In the genomic region with DNA sequence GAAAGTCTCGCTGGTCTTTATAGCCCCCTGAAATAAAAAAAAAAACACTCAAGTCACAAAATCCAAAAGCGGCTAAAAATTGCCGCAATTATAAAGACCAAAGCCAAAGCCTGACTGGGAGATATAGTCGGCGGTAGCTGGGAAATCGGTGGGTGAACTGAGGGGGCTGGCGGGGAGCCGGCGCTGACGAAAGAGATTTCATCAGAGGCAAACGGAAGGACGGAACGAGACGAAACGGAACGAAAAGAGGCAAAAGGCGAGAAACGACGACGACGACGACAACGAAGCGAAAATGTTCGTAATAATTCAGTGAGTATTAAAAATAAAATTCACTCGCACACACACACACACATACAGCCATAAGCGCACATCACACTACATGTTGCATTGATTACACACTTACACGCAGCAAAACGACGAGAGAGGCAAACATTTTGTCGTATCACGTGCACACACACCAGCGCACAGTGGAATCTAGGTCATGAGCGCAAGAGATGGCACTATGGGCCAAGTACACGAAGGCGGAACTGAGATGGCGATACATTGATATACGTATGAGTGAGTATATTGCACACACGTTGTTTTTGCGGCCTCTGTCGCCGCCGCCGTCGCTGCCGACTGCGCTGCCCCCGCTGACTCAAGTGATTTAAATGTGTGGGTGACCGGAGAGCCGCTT, we compare ENCODE assay signal across 5 fruit fly cellular contexts.
TF ChIP-seq lines count a peak whose summit lies in the region.

No protein-coding gene starts in this region.

TF ChIP-seq in whole organism, adult, 20 proteins besides CTCF, POLR2A, EP300 and RAD21 (continued from another document):
- TF ChIP-seq toe (GFP tag; optimal IDR thresholded peaks at IDR 0.05; lab: Kevin White, UChicago) (no peak), CG1620 (GFP tag; optimal IDR thresholded peaks at IDR 0.05; lab: Kevin White, UChicago) (no peak), CG7101 (tag; optimal IDR thresholded peaks at IDR 0.05; lab: Kevin White, UChicago) (peak; percentile 30), Hr96 (GFP tag; optimal IDR thresholded peaks at IDR 0.05; lab: Kevin White, UChicago) (peak; percentile 38), CG12768 (GFP tag; optimal IDR thresholded peaks at IDR 0.05; lab: Kevin White, UChicago) (peak; percentile 57)
TF ChIP-seq in whole organism, adult: peak in this region for 16.

TF ChIP-seq in whole organism, embryonic, 481 proteins besides CTCF, POLR2A, EP300 and RAD21 (continued from another document and continues in another):
- no peak for TF ChIP-seq amos (GFP tag; IDR thresholded peaks at IDR 0.05; lab: Robert Waterston, UW; ENCODE audit: partially characterized antibody)
- no peak for TF ChIP-seq Lhr (GFP tag; optimal IDR thresholded peaks at IDR 0.05; lab: Kevin White, UChicago)
- no peak for TF ChIP-seq Hsf (GFP tag; optimal IDR thresholded peaks at IDR 0.05; lab: Kevin White, UChicago)
- peak; percentile 97 for TF ChIP-seq z (GFP tag; IDR thresholded peaks at IDR 0.05; lab: Robert Waterston, UW)
- peak; percentile 43 for TF ChIP-seq Jarid2 (GFP tag; optimal IDR thresholded peaks at IDR 0.05; lab: Kevin White, UChicago)
- peak; percentile 22 for TF ChIP-seq gro (GFP tag; optimal IDR thresholded peaks at IDR 0.05; lab: Kevin White, UChicago)
- peak; percentile 19; the same call in 1 of the 3 replicates for TF ChIP-seq gce (GFP tag; IDR thresholded peaks at IDR 0.05; lab: Robert Waterston, UW)
- no peak for TF ChIP-seq prd (optimal IDR thresholded peaks at IDR 0.05; lab: Kevin White, UChicago)
- 0 out of 3 replicates have a peak, but pooled peaks have one; percentile 12 for TF ChIP-seq prd (GFP tag; IDR thresholded peaks at IDR 0.05; lab: Robert Waterston, UW)
- no peak for TF ChIP-seq pita (GFP tag; optimal IDR thresholded peaks at IDR 0.05; lab: Kevin White, UChicago)
- TF ChIP-seq Stat92E (GFP tag; optimal IDR thresholded peaks at IDR 0.05; lab: Kevin White, UChicago): peak in 1 of 3 experiments; percentile 63
- TF ChIP-seq HLH3B (GFP tag; IDR thresholded peaks at IDR 0.05; lab: Robert Waterston, UW): 0 out of 2 replicates have a peak, but pooled peaks have one; percentile 26
- no peak for TF ChIP-seq CG11723 (GFP tag; optimal IDR thresholded peaks at IDR 0.05; lab: Kevin White, UChicago)
- peak; percentile 62; the same call in 1 of the 3 replicates for TF ChIP-seq CG34422 (GFP tag; IDR thresholded peaks at IDR 0.05; lab: Robert Waterston, UW)
- TF ChIP-seq CG17186 (GFP tag; optimal IDR thresholded peaks at IDR 0.05; lab: Kevin White, UChicago): peak; percentile 21
- peak; percentile 48 for TF ChIP-seq ERR (GFP tag; optimal IDR thresholded peaks at IDR 0.05; lab: Kevin White, UChicago)
- TF ChIP-seq tna (GFP tag; IDR thresholded peaks at IDR 0.05; lab: Robert Waterston, UW; ENCODE audit: partially characterized antibody): peak; percentile 59; the same call in 1 of the 2 replicates
- TF ChIP-seq Hr51 (GFP tag; optimal IDR thresholded peaks at IDR 0.05; lab: Kevin White, UChicago): peak in 1 of 2 experiments; percentile 18
- TF ChIP-seq CG11695 (GFP tag; IDR thresholded peaks at IDR 0.05; lab: Robert Waterston, UW): 0 out of 3 replicates have a peak, but pooled peaks have one; percentile 12
- TF ChIP-seq CG6689 (GFP tag; IDR thresholded peaks at IDR 0.05; lab: Robert Waterston, UW): 0 out of 2 replicates have a peak, but pooled peaks have one; percentile 13
- TF ChIP-seq scrt (GFP tag; optimal IDR thresholded peaks at IDR 0.05; lab: Kevin White, UChicago): peak; percentile 83
- TF ChIP-seq CG8290 (GFP tag; optimal IDR thresholded peaks at IDR 0.05; lab: Kevin White, UChicago): no peak
- peak in 1 of 2 experiments; percentile 72 for TF ChIP-seq CG8290 (tag; optimal IDR thresholded peaks at IDR 0.05; lab: Kevin White, UChicago)
- peak; percentile 70 for TF ChIP-seq CG12155 (GFP tag; optimal IDR thresholded peaks at IDR 0.05; lab: Kevin White, UChicago)
- TF ChIP-seq Med (GFP tag; lab: Kevin White, UChicago): peak; percentile 85
- TF ChIP-seq seq (GFP tag; IDR thresholded peaks at IDR 0.05; lab: Robert Waterston, UW): no peak; the same call in 1 of the 2 replicates
- no peak for TF ChIP-seq CG2129 (GFP tag; IDR thresholded peaks at IDR 0.05; lab: Robert Waterston, UW; ENCODE audit: partially characterized antibody)

TF ChIP-seq in whole organism, prepupa, 60 proteins besides CTCF, POLR2A, EP300 and RAD21 (continued from another document and continues in another):
- TF ChIP-seq CG4318 (GFP tag; optimal IDR thresholded peaks at IDR 0.05; lab: Kevin White, UChicago) (no peak), fd59A (GFP tag; optimal IDR thresholded peaks at IDR 0.05; lab: Kevin White, UChicago) (no peak), CG3032 (tag; optimal IDR thresholded peaks at IDR 0.05; lab: Kevin White, UChicago) (peak; percentile 31), CG10631 (GFP tag; optimal IDR thresholded peaks at IDR 0.05; lab: Kevin White, UChicago) (no peak), CG7368 (GFP tag; optimal IDR thresholded peaks at IDR 0.05; lab: Kevin White, UChicago) (peak; percentile 23), Sox15 (GFP tag; optimal IDR thresholded peaks at IDR 0.05; lab: Kevin White, UChicago) (no peak), CG31627 (GFP tag; optimal IDR thresholded peaks at IDR 0.05; lab: Kevin White, UChicago) (no peak), cyc (GFP tag; optimal IDR thresholded peaks at IDR 0.05; lab: Kevin White, UChicago) (no peak), fkh (GFP tag; optimal IDR thresholded peaks at IDR 0.05; lab: Kevin White, UChicago) (peak; percentile 89), svp (GFP tag; lab: Kevin White, UChicago) (peak; percentile 83), CG6792 (GFP tag; optimal IDR thresholded peaks at IDR 0.05; lab: Kevin White, UChicago) (peak; percentile 26), CG11902 (GFP tag; optimal IDR thresholded peaks at IDR 0.05; lab: Kevin White, UChicago) (no peak), CG6808 (GFP tag; optimal IDR thresholded peaks at IDR 0.05; lab: Kevin White, UChicago) (peak; percentile 7), Sox14 (GFP tag; optimal IDR thresholded peaks at IDR 0.05; lab: Kevin White, UChicago) (peak; percentile 73), net (GFP tag; optimal IDR thresholded peaks at IDR 0.05; lab: Kevin White, UChicago) (peak; percentile 54), spab (GFP tag; optimal IDR thresholded peaks at IDR 0.05; lab: Kevin White, UChicago) (no peak), fd85E (GFP tag; optimal IDR thresholded peaks at IDR 0.05; lab: Kevin White, UChicago) (no peak), CG3919 (GFP tag; optimal IDR thresholded peaks at IDR 0.05; lab: Kevin White, UChicago) (peak; percentile 32), Lpt (GFP tag; optimal IDR thresholded peaks at IDR 0.05; lab: Kevin White, UChicago) (peak; percentile 84), CG1621 (tag; optimal IDR thresholded peaks at IDR 0.05; lab: Kevin White, UChicago) (peak; percentile 39), vri (GFP tag; optimal IDR thresholded peaks at IDR 0.05; lab: Kevin White, UChicago) (peak; percentile 97), acj6 (GFP tag; optimal IDR thresholded peaks at IDR 0.05; lab: Kevin White, UChicago) (no peak), eg (GFP tag; IDR thresholded peaks at IDR 0.05; lab: Robert Waterston, UW) (peak; percentile 55; the same call in 2 of the 3 replicates), CG8632 (GFP tag; optimal IDR thresholded peaks at IDR 0.05; lab: Kevin White, UChicago) (no peak), CG9139 (GFP tag; optimal IDR thresholded peaks at IDR 0.05; lab: Kevin White, UChicago) (no peak), CG34406 (GFP tag; optimal IDR thresholded peaks at IDR 0.05; lab: Kevin White, UChicago) (peak; percentile 6), ss (GFP tag; optimal IDR thresholded peaks at IDR 0.05; lab: Kevin White, UChicago) (peak in 1 of 2 experiments; percentile 63), CG11294 (GFP tag; IDR thresholded peaks at IDR 0.05; lab: Robert Waterston, UW) (no peak), CG6276 (GFP tag; optimal IDR thresholded peaks at IDR 0.05; lab: Kevin White, UChicago) (peak; percentile 48), Ets21C (GFP tag; optimal IDR thresholded peaks at IDR 0.05; lab: Kevin White, UChicago) (no peak), Hr38 (GFP tag; optimal IDR thresholded peaks at IDR 0.05; lab: Kevin White, UChicago) (no peak)

TF ChIP-seq in whole organism, pupa, 21 proteins besides CTCF, POLR2A, EP300 and RAD21 (continued from another document):
- TF ChIP-seq CG14655 (GFP tag; optimal IDR thresholded peaks at IDR 0.05; lab: Kevin White, UChicago) (peak; percentile 34), CG34367 (tag; optimal IDR thresholded peaks at IDR 0.05; lab: Kevin White, UChicago) (no peak), gl (tag; optimal IDR thresholded peaks at IDR 0.05; lab: Kevin White, UChicago) (peak; percentile 58), Pif1A (GFP tag; optimal IDR thresholded peaks at IDR 0.05; lab: Kevin White, UChicago) (no peak)

TF ChIP-seq in whole organism, wandering third instar larva, 38 proteins besides CTCF, POLR2A, EP300 and RAD21 (continued from another document):
- peak in 1 of 2 experiments; percentile 28 for TF ChIP-seq dl (GFP tag; optimal IDR thresholded peaks at IDR 0.05; lab: Kevin White, UChicago; ENCODE audit: insufficient read depth in 1 of 2, partially characterized antibody in 2 of 2)
- TF ChIP-seq Jra (GFP tag; optimal IDR thresholded peaks at IDR 0.05; lab: Kevin White, UChicago): peak; percentile 55
- no peak for TF ChIP-seq Hnf4 (GFP tag; optimal IDR thresholded peaks at IDR 0.05; lab: Kevin White, UChicago)
- peak; percentile 77 for TF ChIP-seq Abd-B (GFP tag; optimal IDR thresholded peaks at IDR 0.05; lab: Kevin White, UChicago)
